Worm (Caenorhabditis elegans): ENCODE results near the gene bath-37.

ce11 chrIV:12111477-12111876 is 42.8 kb downstream of the bath-37 start, which contains the start of gene dlc-2:
- TF ChIP-seq dao-5 (tag; optimal IDR thresholded peaks at IDR 0.05) (no peak), him-1 (tag; optimal IDR thresholded peaks at IDR 0.05) (no peak)

Data from whole organism, L4/young adult.